Worm (Caenorhabditis elegans): ENCODE measurements around the gene K02D10.4.

Gene K02D10.4

DNA sequence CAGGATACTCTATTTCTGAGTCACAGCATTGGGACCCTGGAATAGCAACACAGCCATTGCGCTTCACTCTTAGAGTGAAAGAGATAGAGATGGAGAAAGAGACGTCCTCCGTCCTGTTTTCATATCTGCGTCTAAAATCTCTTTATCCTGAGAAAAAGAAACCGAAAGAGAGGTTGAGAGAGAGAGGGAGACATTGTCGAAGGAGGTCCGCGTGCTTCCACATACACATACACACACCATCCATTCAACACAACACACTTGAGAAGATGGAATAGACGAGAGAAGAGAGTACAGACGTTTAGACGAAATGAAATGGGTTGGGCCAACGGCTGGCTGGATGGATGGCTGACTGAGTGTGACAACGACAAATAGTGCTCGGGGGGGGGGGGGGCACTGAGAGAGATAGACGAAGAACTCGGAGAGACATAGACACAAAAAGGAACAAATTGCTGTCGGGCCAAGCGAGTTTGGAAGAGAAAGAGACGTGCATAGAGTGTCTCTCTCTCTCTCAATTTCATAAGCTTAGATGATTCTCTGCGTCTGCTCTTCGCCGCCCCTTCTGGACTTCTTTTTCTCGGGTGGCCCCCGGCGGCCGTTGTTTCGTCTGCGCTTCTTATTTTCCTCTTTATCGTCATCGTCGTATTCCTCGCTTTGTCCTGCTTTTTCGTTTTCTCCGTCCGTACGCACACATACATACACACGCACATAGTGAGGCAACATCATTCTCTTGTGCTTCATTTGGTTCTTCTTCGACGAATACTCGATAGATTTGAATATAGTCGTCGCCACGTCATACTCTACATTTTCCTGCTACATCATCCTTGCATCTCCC lies 20.4 kb upstream of the K02D10.4 start, which contains the start of gene F54F2.6 (continued):
- TF ChIP-seq dmd-8 (GFP tag; IDR thresholded peaks at IDR 0.05), result peak; percentile 67; the same call in 1 of the 2 replicates
- TF ChIP-seq mep-1 (tag; optimal IDR thresholded peaks at IDR 0.05), result peak; percentile 86
- no peak for TF ChIP-seq aly-2 (tag; optimal IDR thresholded peaks at IDR 0.05)
- TF ChIP-seq dpl-1 (GFP tag; optimal IDR thresholded peaks at IDR 0.05), result peak; percentile 33
- no peak for TF ChIP-seq lim-7 (GFP tag; IDR thresholded peaks at IDR 0.05)
- peak; percentile 91 for TF ChIP-seq pha-4 (GFP tag; IDR thresholded peaks at IDR 0.05)
- TF ChIP-seq pha-4 (tag; optimal IDR thresholded peaks at IDR 0.05), result peak; percentile 20
- peak; percentile 65 to 85 for TF ChIP-seq hif-1 (tag; optimal IDR thresholded peaks at IDR 0.05)
- peak; percentile 82 for TF ChIP-seq T20F7.1 (GFP tag; optimal IDR thresholded peaks at IDR 0.05)
- TF ChIP-seq lin-1 (GFP tag; IDR thresholded peaks at IDR 0.05), result peak; percentile 58
- no peak for TF ChIP-seq madf-5 (GFP tag; IDR thresholded peaks at IDR 0.05)
- TF ChIP-seq zip-11 (GFP tag; IDR thresholded peaks at IDR 0.05), result no peak
- no peak for TF ChIP-seq mxl-2 (GFP tag; conservative IDR thresholded peaks at IDR 0.05)
- peak; percentile 78 for TF ChIP-seq dmd-6 (GFP tag; IDR thresholded peaks at IDR 0.05)
- TF ChIP-seq ceh-28 (tag; optimal IDR thresholded peaks at IDR 0.05), result peak; percentile 7
- peak; percentile 86 to 89 for TF ChIP-seq lsy-2 (tag; optimal IDR thresholded peaks at IDR 0.05)
- no peak for TF ChIP-seq fos-1 (tag; optimal IDR thresholded peaks at IDR 0.05)
- TF ChIP-seq lin-15B (tag; optimal IDR thresholded peaks at IDR 0.05), result no peak
- TF ChIP-seq nhr-10 (tag; optimal IDR thresholded peaks at IDR 0.05), result peak; percentile 15
- peak; percentile 62 for TF ChIP-seq gei-8 (GFP tag; optimal IDR thresholded peaks at IDR 0.05)
- peak; percentile 81 for TF ChIP-seq nhr-11 (tag; optimal IDR thresholded peaks at IDR 0.05)
- no peak for TF ChIP-seq nhr-42 (GFP tag; IDR thresholded peaks at IDR 0.05)
- TF ChIP-seq F37D6.2 (tag; optimal IDR thresholded peaks at IDR 0.05), result peak; percentile 90
- TF ChIP-seq mdl-1 (tag; optimal IDR thresholded peaks at IDR 0.05), result peak; percentile 69 to 98
- no peak for TF ChIP-seq unc-130 (GFP tag; optimal IDR thresholded peaks at IDR 0.05)
- peak; percentile 99 for TF ChIP-seq aha-1 (tag)
- TF ChIP-seq ceh-20 (GFP tag; IDR thresholded peaks at IDR 0.05), result peak; percentile 86
- TF ChIP-seq ces-1 (GFP tag; optimal IDR thresholded peaks at IDR 0.05), result peak; percentile 27
- no peak for TF ChIP-seq ceh-82 (tag; optimal IDR thresholded peaks at IDR 0.05)
- no peak for TF ChIP-seq duxl-1 (tag; optimal IDR thresholded peaks at IDR 0.05; ENCODE audit: poor library complexity)
- peak; percentile 10 for TF ChIP-seq nhr-77 (tag; optimal IDR thresholded peaks at IDR 0.05)
- TF ChIP-seq dve-1 (tag; optimal IDR thresholded peaks at IDR 0.05; ENCODE audit: insufficient read depth), result peak; percentile 38
- peak; percentile 89 for TF ChIP-seq mxl-3 (GFP tag; optimal IDR thresholded peaks at IDR 0.05)
- TF ChIP-seq Y5F2A.4 (GFP tag; optimal IDR thresholded peaks at IDR 0.05), result no peak
- no peak for TF ChIP-seq Y48G9A.11 (GFP tag; IDR thresholded peaks at IDR 0.05)
- TF ChIP-seq ZK337.2 (GFP tag; IDR thresholded peaks at IDR 0.05), result peak; percentile 13; the same call in 1 of the 2 replicates
- no peak for TF ChIP-seq ztf-11 (tag; optimal IDR thresholded peaks at IDR 0.05)
- peak; percentile 65 for TF ChIP-seq nhr-28 (tag; optimal IDR thresholded peaks at IDR 0.05)
- 0 out of 2 replicates have a peak, but pooled peaks have one; percentile 32 for TF ChIP-seq tag-97 (GFP tag; IDR thresholded peaks at IDR 0.05)
- no peak for TF ChIP-seq nhr-111 (GFP tag; optimal IDR thresholded peaks at IDR 0.05)
- no peak for TF ChIP-seq skn-1 (tag; optimal IDR thresholded peaks at IDR 0.05)

Measured in whole organism, L4 larva.